Fruit fly (Drosophila melanogaster) whole organism, adult: ENCODE data around the gene CG32161.

Experiments
- CG11617 ChIP-seq: fragments of 200-800 bp; sonication (Bioruptor generic); optimal IDR thresholded peaks from 2 replicates; lab custom pipeline; 2017; ENCODE audit warnings: mild to moderate bottlenecking, missing biosample characterization, missing genetic modification reagents, missing genetic modification characterization
- CG12768 ChIP-seq: fragments of 200-800 bp; sonication (Bioruptor generic); optimal IDR thresholded peaks from 2 replicates; lab custom pipeline; 2017; ENCODE audit warnings: missing biosample characterization, missing genetic modification characterization, mild to moderate bottlenecking, moderate library complexity, missing genetic modification reagents
- CG14711 ChIP-seq: fragments of 200-800 bp; sonication (Bioruptor generic); optimal IDR thresholded peaks from 2 replicates; lab custom pipeline; 2018; ENCODE audit warnings: missing biosample characterization, mild to moderate bottlenecking, missing genetic modification characterization, moderate library complexity
- CG1620 ChIP-seq: fragments of 200-800 bp; sonication (Bioruptor generic); optimal IDR thresholded peaks from 2 replicates; lab custom pipeline; 2016; ENCODE audit warnings: missing biosample characterization, missing genetic modification characterization
- CG33017 ChIP-seq: fragments of 200-800 bp; sonication (Bioruptor generic); optimal IDR thresholded peaks from 2 replicates; lab custom pipeline; 2018; ENCODE audit warnings: missing biosample characterization, mild to moderate bottlenecking, missing genetic modification characterization, moderate library complexity
- CG5204 ChIP-seq: fragments of 200-800 bp; sonication (Bioruptor generic); optimal IDR thresholded peaks from 2 replicates; lab custom pipeline; 2016; ENCODE audit warnings: missing biosample characterization, missing genetic modification characterization
- CG7045 ChIP-seq: fragments of 200-800 bp; sonication (Bioruptor generic); optimal IDR thresholded peaks from 2 replicates; lab custom pipeline; 2017; ENCODE audit warnings: missing biosample characterization, mild to moderate bottlenecking, missing genetic modification characterization
- CG7101 ChIP-seq: fragments of 200-800 bp; sonication (Bioruptor generic); optimal IDR thresholded peaks from 2 replicates; lab custom pipeline; 2018; ENCODE audit warnings: missing biosample characterization, mild to moderate bottlenecking, missing genetic modification characterization, moderate library complexity
- Clk ChIP-seq: fragments of 200-800 bp; sonication (Bioruptor generic); optimal IDR thresholded peaks from 2 replicates; lab custom pipeline; 2017; ENCODE audit warnings: missing biosample characterization, missing genetic modification characterization
- Crg-1 ChIP-seq: fragments of 200-800 bp; sonication (Bioruptor generic); optimal IDR thresholded peaks from 2 replicates; lab custom pipeline; 2016; ENCODE audit warnings: missing biosample characterization, missing genetic modification characterization
- Hr96 ChIP-seq: fragments of 200-800 bp; sonication (Bioruptor generic); optimal IDR thresholded peaks from 2 replicates; lab custom pipeline; 2016; ENCODE audit warnings: missing biosample characterization, missing genetic modification characterization
- Mnt ChIP-seq: fragments of 200-800 bp; sonication (Bioruptor generic); optimal IDR thresholded peaks from 2 replicates; lab custom pipeline; 2016; ENCODE audit warnings: missing biosample characterization, mild to moderate bottlenecking, missing genetic modification characterization
- bab1 ChIP-seq: fragments of 200-800 bp; sonication (Bioruptor generic); optimal IDR thresholded peaks from 3 replicates; lab custom pipeline; 2019; ENCODE audit warnings: missing biosample characterization, mild to moderate bottlenecking, missing genetic modification characterization, moderate library complexity
- cic ChIP-seq: fragments of 200-800 bp; sonication (Bioruptor generic); optimal IDR thresholded peaks from 2 replicates; lab custom pipeline; 2017; ENCODE audit warnings: missing biosample characterization, mild to moderate bottlenecking, missing genetic modification characterization, moderate library complexity
- cnc ChIP-seq, 2 experiments: fragments of >200 bp; optimal IDR thresholded peaks; 2 replicates each; lab custom pipeline; 2017
- kay ChIP-seq: fragments of 200-800 bp; sonication (Bioruptor generic); peaks from one replicate; lab custom pipeline; 2016; ENCODE audit warnings: missing biosample characterization, missing genetic modification characterization, borderline replicate concordance
- ovo ChIP-seq: fragments of 200-800 bp; sonication (Bioruptor generic); optimal IDR thresholded peaks from 2 replicates; lab custom pipeline; 2016; ENCODE audit warnings: missing biosample characterization, missing genetic modification characterization
- pad ChIP-seq: fragments of 200-800 bp; sonication (Bioruptor generic); optimal IDR thresholded peaks from 3 replicates; lab custom pipeline; 2017; ENCODE audit warnings: missing biosample characterization, missing genetic modification characterization, mild to moderate bottlenecking, moderate library complexity, missing genetic modification reagents
- tj ChIP-seq: fragments of 200-800 bp; sonication (Bioruptor generic); optimal IDR thresholded peaks from 3 replicates; lab custom pipeline; 2017; ENCODE audit warnings: missing biosample characterization, mild to moderate bottlenecking, missing genetic modification characterization, moderate library complexity
- toe ChIP-seq: fragments of 200-800 bp; sonication (Bioruptor generic); optimal IDR thresholded peaks from 2 replicates; lab custom pipeline; 2016; ENCODE audit warnings: missing biosample characterization, missing genetic modification characterization

CG32161 gene

DNA sequence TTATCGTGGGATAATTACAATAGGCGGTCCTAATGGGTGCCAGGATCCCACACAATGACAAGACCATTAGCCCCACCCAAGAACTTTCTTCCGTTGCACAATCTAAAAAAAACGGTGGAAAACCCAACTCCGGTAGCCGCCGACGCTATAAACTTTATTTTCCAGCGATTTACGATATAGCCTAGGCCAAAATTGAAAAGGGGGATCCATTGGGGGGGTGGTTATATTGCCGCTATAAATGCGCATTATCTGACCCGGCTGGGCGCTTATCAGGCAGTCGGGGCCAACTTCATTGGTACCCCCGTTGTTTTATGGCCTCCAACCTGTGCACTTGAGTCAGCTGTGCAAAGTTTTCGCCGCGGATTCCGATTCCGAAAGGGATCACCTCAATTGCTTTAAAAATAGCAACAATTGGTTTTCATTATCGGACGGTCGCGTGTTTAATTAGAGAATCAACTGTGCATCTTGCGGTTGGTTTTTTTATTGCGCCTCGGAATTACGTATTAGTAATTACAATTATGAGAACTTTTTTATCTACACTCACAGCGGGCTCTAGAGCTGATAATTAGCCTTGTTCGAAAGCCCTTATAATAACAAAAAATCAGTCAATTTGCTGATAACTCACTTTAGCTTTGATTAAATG lies 42.2 kb upstream of the CG32161 start:
- peak; percentile 37 for TF ChIP-seq CG7101
- TF ChIP-seq pad (GFP tag; lab: Kevin White, UChicago), result peak; percentile 61
- peak; percentile 47 for TF ChIP-seq CG5204 (GFP tag; lab: Kevin White, UChicago)
- TF ChIP-seq toe (GFP tag; lab: Kevin White, UChicago), result peak; percentile 59
- TF ChIP-seq Clk (GFP tag; lab: Kevin White, UChicago), result peak; percentile 74
- no peak for TF ChIP-seq cnc (optimal IDR thresholded peaks at IDR 0.05; lab: Kevin White, UChicago)
- peak; percentile 32 for TF ChIP-seq tj (GFP tag; lab: Kevin White, UChicago)
- peak; percentile 66 for TF ChIP-seq ovo (GFP tag; lab: Kevin White, UChicago)
- TF ChIP-seq CG11617, result peak; percentile 49
- TF ChIP-seq kay (GFP tag; lab: Kevin White, UChicago), result no peak
- TF ChIP-seq CG7045 (GFP tag; lab: Kevin White, UChicago), result peak; percentile 93
- peak; percentile 63 for TF ChIP-seq Hr96 (GFP tag; lab: Kevin White, UChicago)
- peak; percentile 91 for TF ChIP-seq cic (GFP tag; lab: Kevin White, UChicago)
- TF ChIP-seq CG33017, result peak; percentile 62
- no peak for TF ChIP-seq CG1620 (GFP tag; lab: Kevin White, UChicago)
- peak; percentile 93 for TF ChIP-seq CG12768 (GFP tag; lab: Kevin White, UChicago)
- TF ChIP-seq Mnt (GFP tag; lab: Kevin White, UChicago), result peak; percentile 59
- peak; percentile 49 for TF ChIP-seq Crg-1
- no peak for TF ChIP-seq bab1 (GFP tag; lab: Kevin White, UChicago)
- peak; percentile 53 for TF ChIP-seq CG14711 (tag; lab: Kevin White, UChicago)

DNA sequence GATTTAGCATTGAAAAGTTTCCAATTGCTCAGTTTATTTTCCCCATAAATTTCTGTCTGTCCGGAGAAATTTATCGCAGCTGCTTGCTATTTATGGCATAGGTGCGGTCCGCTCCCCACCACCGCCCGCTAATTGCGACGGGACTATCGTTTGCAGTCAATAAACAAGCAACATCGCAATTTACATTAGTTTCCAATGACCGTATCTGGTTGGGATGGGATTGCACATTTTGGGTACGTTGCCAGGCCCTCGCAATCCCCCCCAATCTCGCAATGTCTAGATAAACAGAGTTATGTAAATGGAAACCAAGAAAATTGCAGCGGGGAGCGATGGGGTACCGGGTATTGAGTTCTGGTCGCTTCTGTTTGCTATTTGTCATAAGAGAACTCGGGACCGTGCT lies 41.4 kb upstream of the CG32161 start, which contains the start of gene nudC:
nudC (plus strand) TSS at position 368 of the 400 bp plus-strand sequence.
- TF ChIP-seq Hr96 (GFP tag; lab: Kevin White, UChicago) (no peak), ovo (GFP tag; lab: Kevin White, UChicago) (peak; percentile 68), bab1 (GFP tag; lab: Kevin White, UChicago) (no peak), CG5204 (GFP tag; lab: Kevin White, UChicago) (no peak), CG1620 (GFP tag; lab: Kevin White, UChicago) (peak; percentile 37), Clk (GFP tag; lab: Kevin White, UChicago) (no peak), cic (GFP tag; lab: Kevin White, UChicago) (peak; percentile 59), CG33017 (no peak), CG11617 (no peak), toe (GFP tag; lab: Kevin White, UChicago) (no peak), CG12768 (GFP tag; lab: Kevin White, UChicago) (peak; percentile 27), kay (GFP tag; lab: Kevin White, UChicago) (peak; percentile 72), tj (GFP tag; lab: Kevin White, UChicago) (peak; percentile 85), pad (GFP tag; lab: Kevin White, UChicago) (peak; percentile 16), CG7101 (peak; percentile 36), CG14711 (tag; lab: Kevin White, UChicago) (no peak), cnc (optimal IDR thresholded peaks at IDR 0.05; lab: Kevin White, UChicago) (no peak), CG7045 (GFP tag; lab: Kevin White, UChicago) (peak; percentile 50), Crg-1 (peak; percentile 60), Mnt (GFP tag; lab: Kevin White, UChicago) (peak; percentile 21)

DNA sequence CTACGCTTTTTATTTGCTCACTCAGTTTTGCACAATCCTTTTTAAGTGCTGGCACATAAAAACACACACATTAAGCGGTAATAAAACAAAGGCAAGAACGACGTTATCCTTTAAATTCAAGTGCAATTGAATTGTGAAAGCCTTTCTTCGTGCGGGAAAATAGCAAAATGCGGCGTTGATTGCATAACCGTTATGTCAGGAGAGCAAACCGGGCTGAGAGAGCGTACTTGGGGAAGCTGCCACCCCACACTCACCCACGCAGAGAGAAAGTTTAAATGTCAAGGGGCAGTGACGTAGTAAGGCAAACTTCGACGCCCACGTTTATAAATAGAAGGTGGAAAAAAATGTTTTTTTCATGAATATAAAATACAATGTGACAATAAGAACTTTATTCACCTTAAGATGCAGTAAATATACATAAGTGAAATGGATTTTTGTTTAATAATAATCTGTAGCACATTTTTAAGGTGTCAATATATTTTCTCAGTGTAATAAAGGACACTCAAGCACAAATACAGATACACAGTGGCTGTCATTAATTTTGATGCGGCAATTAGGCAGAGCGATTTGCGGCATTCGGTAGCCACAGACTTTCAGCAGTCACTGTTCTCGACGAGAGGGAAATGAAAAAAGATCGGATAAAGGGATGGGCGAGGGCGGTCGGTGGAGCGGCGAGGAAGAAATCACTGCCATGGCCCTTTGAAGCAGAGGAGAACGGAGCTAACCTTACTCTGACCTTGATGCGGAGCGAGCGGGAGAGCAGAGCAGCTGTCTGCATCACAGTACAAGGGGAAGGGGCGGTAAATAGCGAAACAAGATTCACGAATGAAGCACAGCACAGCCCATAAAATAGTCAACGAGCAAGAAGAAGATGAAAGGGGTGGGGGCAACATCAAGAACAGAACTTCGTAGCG lies 40.0 kb upstream of the CG32161 start:
- TF ChIP-seq Hr96 (GFP tag; lab: Kevin White, UChicago) (peak; percentile 46), cic (GFP tag; lab: Kevin White, UChicago) (no peak), CG7045 (GFP tag; lab: Kevin White, UChicago) (peak; percentile 60), CG7101 (peak; percentile 15), Crg-1 (no peak), CG5204 (GFP tag; lab: Kevin White, UChicago) (peak; percentile 54), Clk (GFP tag; lab: Kevin White, UChicago) (no peak), CG33017 (peak; percentile 69), CG14711 (tag; lab: Kevin White, UChicago) (peak; percentile 18), kay (GFP tag; lab: Kevin White, UChicago) (peak; percentile 46), pad (GFP tag; lab: Kevin White, UChicago) (peak; percentile 65)

DNA sequence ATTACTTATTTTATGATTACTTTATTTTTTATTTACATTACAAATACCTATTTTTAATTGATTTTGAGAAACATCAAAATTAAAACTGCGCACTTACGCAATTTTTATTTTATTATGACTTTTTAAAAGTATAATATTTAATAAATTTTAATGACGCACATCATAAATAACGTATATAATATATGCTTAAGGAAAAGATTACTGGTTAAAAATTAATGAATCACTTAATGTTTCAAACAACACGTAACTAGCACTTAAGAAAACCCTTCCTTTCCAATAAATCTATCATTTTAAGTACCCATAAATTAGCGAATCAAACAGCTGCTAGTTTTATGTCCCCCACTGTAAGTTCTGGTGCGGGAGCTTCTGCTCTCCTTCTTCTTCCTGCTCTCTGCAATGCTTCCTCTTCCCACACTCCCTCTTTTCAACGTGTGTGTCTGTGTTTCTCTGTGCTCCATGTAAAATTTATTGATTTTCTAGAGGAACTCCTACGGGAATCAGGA lies 39.2 kb upstream of the CG32161 start:
- TF ChIP-seq Crg-1 (no peak), bab1 (GFP tag; lab: Kevin White, UChicago) (no peak), CG33017 (peak; percentile 53), tj (GFP tag; lab: Kevin White, UChicago) (no peak), CG5204 (GFP tag; lab: Kevin White, UChicago) (no peak), cnc (optimal IDR thresholded peaks at IDR 0.05; lab: Kevin White, UChicago) (no peak), toe (GFP tag; lab: Kevin White, UChicago) (no peak), cic (GFP tag; lab: Kevin White, UChicago) (no peak), CG14711 (tag; lab: Kevin White, UChicago) (no peak), pad (GFP tag; lab: Kevin White, UChicago) (no peak), kay (GFP tag; lab: Kevin White, UChicago) (no peak), Mnt (GFP tag; lab: Kevin White, UChicago) (no peak), ovo (GFP tag; lab: Kevin White, UChicago) (peak; percentile 5), CG1620 (GFP tag; lab: Kevin White, UChicago) (no peak), CG7045 (GFP tag; lab: Kevin White, UChicago) (peak; percentile 76), CG11617 (peak; percentile 75), CG12768 (GFP tag; lab: Kevin White, UChicago) (peak; percentile 42), Clk (GFP tag; lab: Kevin White, UChicago) (peak; percentile 7), CG7101 (peak; percentile 9), Hr96 (GFP tag; lab: Kevin White, UChicago) (no peak)
